Fruit fly (Drosophila melanogaster): ENCODE data around the gene CG5246.

The CG5246 gene

dm6 chr3R:17124177-17124576 is 11.7 kb upstream of the CG5246 start, which contains the start of gene CG45079:
CG45079 (plus strand) TSS chr3R:17124477.
- no peak for TF ChIP-seq Mnt (GFP tag; optimal IDR thresholded peaks at IDR 0.05)
- TF ChIP-seq CG7101 (tag; optimal IDR thresholded peaks at IDR 0.05): no peak
- no peak for TF ChIP-seq Hr96 (GFP tag; optimal IDR thresholded peaks at IDR 0.05)
- TF ChIP-seq CG11617 (GFP tag; optimal IDR thresholded peaks at IDR 0.05): no peak
- TF ChIP-seq CG12768 (GFP tag; optimal IDR thresholded peaks at IDR 0.05): no peak
- no peak for TF ChIP-seq CG14711 (tag; optimal IDR thresholded peaks at IDR 0.05)
- no peak for TF ChIP-seq cnc (optimal IDR thresholded peaks at IDR 0.05)

dm6 chr3R:17125339-17126044 is 10.4 kb upstream of the CG5246 start, which contains the start of gene cher:
cher (minus strand) TSS chr3R:17125389.
- no peak for TF ChIP-seq CG7045 (GFP tag; optimal IDR thresholded peaks at IDR 0.05)
- TF ChIP-seq Hr96 (GFP tag; optimal IDR thresholded peaks at IDR 0.05): no peak
- no peak for TF ChIP-seq CG7101 (tag; optimal IDR thresholded peaks at IDR 0.05)
- no peak for TF ChIP-seq toe (GFP tag; optimal IDR thresholded peaks at IDR 0.05)
- no peak for TF ChIP-seq Mnt (GFP tag; optimal IDR thresholded peaks at IDR 0.05)
- TF ChIP-seq CG11617 (GFP tag; optimal IDR thresholded peaks at IDR 0.05): no peak
- no peak for TF ChIP-seq kay (GFP tag; ENCODE audit: borderline replicate concordance)

- TF ChIP-seq kay (GFP tag; ENCODE audit: borderline replicate concordance): no peak
Measured at dm6 chr3R:17126838-17127237, 9.1 kb upstream of the CG5246 start, which contains the start of the genes CG17477 and CG31269. CG17477 (minus strand) TSS chr3R:17126938. CG31269 (plus strand) TSS chr3R:17127126.

- TF ChIP-seq CG33017 (tag; optimal IDR thresholded peaks at IDR 0.05) (no peak), kay (GFP tag; ENCODE audit: borderline replicate concordance) (no peak), cic (GFP tag; optimal IDR thresholded peaks at IDR 0.05) (no peak), Clk (GFP tag; optimal IDR thresholded peaks at IDR 0.05) (no peak), Crg-1 (GFP tag; optimal IDR thresholded peaks at IDR 0.05) (no peak), CG1620 (GFP tag; optimal IDR thresholded peaks at IDR 0.05) (no peak), toe (GFP tag; optimal IDR thresholded peaks at IDR 0.05) (no peak), CG7101 (tag; optimal IDR thresholded peaks at IDR 0.05) (no peak), cnc (optimal IDR thresholded peaks at IDR 0.05) (no peak), CG14711 (tag; optimal IDR thresholded peaks at IDR 0.05) (no peak), Hr96 (GFP tag; optimal IDR thresholded peaks at IDR 0.05) (no peak), tj (GFP tag; optimal IDR thresholded peaks at IDR 0.05) (no peak), CG12768 (GFP tag; optimal IDR thresholded peaks at IDR 0.05) (no peak), ovo (GFP tag; optimal IDR thresholded peaks at IDR 0.05) (no peak)
Measured at dm6 chr3R:17127912-17128311, 8.0 kb upstream of the CG5246 start, which contains the start of gene CG31265. CG31265 (plus strand) TSS chr3R:17128212.

dm6 chr3R:17130326-17130725 is 5.6 kb upstream of the CG5246 start, which contains the start of gene CG17475:
CG17475 (minus strand) TSS chr3R:17130426.
- no peak for TF ChIP-seq CG5204 (GFP tag; optimal IDR thresholded peaks at IDR 0.05)
- no peak for TF ChIP-seq tj (GFP tag; optimal IDR thresholded peaks at IDR 0.05)
- TF ChIP-seq CG1620 (GFP tag; optimal IDR thresholded peaks at IDR 0.05): no peak
- no peak for TF ChIP-seq pad (GFP tag; optimal IDR thresholded peaks at IDR 0.05)
- TF ChIP-seq CG12768 (GFP tag; optimal IDR thresholded peaks at IDR 0.05): no peak
- TF ChIP-seq Crg-1 (GFP tag; optimal IDR thresholded peaks at IDR 0.05): no peak

- TF ChIP-seq CG7045 (GFP tag; optimal IDR thresholded peaks at IDR 0.05) (no peak), toe (GFP tag; optimal IDR thresholded peaks at IDR 0.05) (no peak), CG5204 (GFP tag; optimal IDR thresholded peaks at IDR 0.05) (no peak), kay (GFP tag; ENCODE audit: borderline replicate concordance) (no peak), Crg-1 (GFP tag; optimal IDR thresholded peaks at IDR 0.05) (no peak), CG14711 (tag; optimal IDR thresholded peaks at IDR 0.05) (no peak), cic (GFP tag; optimal IDR thresholded peaks at IDR 0.05) (no peak), Clk (GFP tag; optimal IDR thresholded peaks at IDR 0.05) (no peak), bab1 (GFP tag; optimal IDR thresholded peaks at IDR 0.05) (no peak), CG12768 (GFP tag; optimal IDR thresholded peaks at IDR 0.05) (no peak), ovo (GFP tag; optimal IDR thresholded peaks at IDR 0.05) (no peak), CG33017 (tag; optimal IDR thresholded peaks at IDR 0.05) (no peak), CG11617 (GFP tag; optimal IDR thresholded peaks at IDR 0.05) (no peak), pad (GFP tag; optimal IDR thresholded peaks at IDR 0.05) (no peak), cnc (optimal IDR thresholded peaks at IDR 0.05) (no peak), CG7101 (tag; optimal IDR thresholded peaks at IDR 0.05) (no peak), CG1620 (GFP tag; optimal IDR thresholded peaks at IDR 0.05) (no peak), Mnt (GFP tag; optimal IDR thresholded peaks at IDR 0.05) (no peak), tj (GFP tag; optimal IDR thresholded peaks at IDR 0.05) (no peak)
Measured at dm6 chr3R:17132098-17132712, 3.7 kb upstream of the CG5246 start, which contains the start of the genes CG4053 and CG31266. CG4053 (minus strand) TSS chr3R:17132198. CG31266 (plus strand) TSS chr3R:17132662.

dm6 chr3R:17133897-17134296 is 2.0 kb upstream of the CG5246 start, which contains the start of gene CG31267:
CG31267 (plus strand) TSS chr3R:17134197.
- TF ChIP-seq tj (GFP tag; optimal IDR thresholded peaks at IDR 0.05) (no peak), CG7045 (GFP tag; optimal IDR thresholded peaks at IDR 0.05) (no peak), kay (GFP tag; ENCODE audit: borderline replicate concordance) (no peak), Mnt (GFP tag; optimal IDR thresholded peaks at IDR 0.05) (no peak), CG5204 (GFP tag; optimal IDR thresholded peaks at IDR 0.05) (no peak), cic (GFP tag; optimal IDR thresholded peaks at IDR 0.05) (no peak), CG14711 (tag; optimal IDR thresholded peaks at IDR 0.05) (no peak), CG1620 (GFP tag; optimal IDR thresholded peaks at IDR 0.05) (no peak), toe (GFP tag; optimal IDR thresholded peaks at IDR 0.05) (no peak), bab1 (GFP tag; optimal IDR thresholded peaks at IDR 0.05) (no peak), pad (GFP tag; optimal IDR thresholded peaks at IDR 0.05) (no peak), CG12768 (GFP tag; optimal IDR thresholded peaks at IDR 0.05) (no peak), Crg-1 (GFP tag; optimal IDR thresholded peaks at IDR 0.05) (no peak), CG33017 (tag; optimal IDR thresholded peaks at IDR 0.05) (no peak), Hr96 (GFP tag; optimal IDR thresholded peaks at IDR 0.05) (no peak), Clk (GFP tag; optimal IDR thresholded peaks at IDR 0.05) (no peak), CG11617 (GFP tag; optimal IDR thresholded peaks at IDR 0.05) (no peak), CG7101 (tag; optimal IDR thresholded peaks at IDR 0.05) (no peak), ovo (GFP tag; optimal IDR thresholded peaks at IDR 0.05) (no peak), cnc (optimal IDR thresholded peaks at IDR 0.05) (no peak)
